Fruit fly (Drosophila melanogaster) whole organism, embryonic: ENCODE data around the gene CG17187.

ENCODE experiments used
- ATbp ChIP-seq: fragments of 200-800 bp; sonication (Bioruptor generic); optimal IDR thresholded peaks from 2 replicates; lab custom pipeline; 2017; ENCODE audit warnings: missing biosample characterization, mild to moderate bottlenecking, missing genetic modification characterization, missing genetic modification reagents
- Bdp1 ChIP-seq: fragments of 200-800 bp; sonication (Bioruptor generic); optimal IDR thresholded peaks from 3 replicates; lab custom pipeline; 2016; ENCODE audit warnings: missing biosample characterization, missing genetic modification characterization
- CG1024 ChIP-seq: fragments of 200-800 bp; sonication (Bioruptor generic); IDR thresholded peaks from 2 replicates; pipeline ENCODE4 v1.3.6; 2022; ENCODE audit warnings: missing biosample characterization, missing genetic modification characterization
- CG10274 ChIP-seq: fragments of 200-800 bp; sonication (Bioruptor generic); optimal IDR thresholded peaks from 3 replicates; lab custom pipeline; 2017; ENCODE audit warnings: missing biosample characterization, mild to moderate bottlenecking, missing genetic modification characterization
- CG10565 ChIP-seq: fragments of 200-800 bp; sonication (Bioruptor generic); optimal IDR thresholded peaks from 3 replicates; lab custom pipeline; 2016; ENCODE audit warnings: missing biosample characterization, mild to moderate bottlenecking, missing genetic modification characterization
- CG11504 ChIP-seq: fragments of 200-800 bp; sonication (Bioruptor generic); optimal IDR thresholded peaks from 3 replicates; lab custom pipeline; 2019; ENCODE audit warnings: missing biosample characterization, mild to moderate bottlenecking, missing genetic modification characterization, moderate library complexity
- CG14441 ChIP-seq: fragments of 200-800 bp; sonication (Bioruptor generic); IDR thresholded peaks from 2 replicates; pipeline ENCODE4 v1.3.6; 2022; ENCODE audit warnings: missing biosample characterization, missing genetic modification characterization
- CG16779 ChIP-seq: fragments of 200-800 bp; sonication (Bioruptor generic); IDR thresholded peaks from 2 replicates; pipeline ENCODE4 v1.3.6; 2022; ENCODE audit warnings: missing biosample characterization, missing genetic modification characterization
- CG16813 ChIP-seq: fragments of 200-800 bp; sonication (Bioruptor generic); IDR thresholded peaks from 3 replicates; pipeline ENCODE4 v1.3.6; 2022; ENCODE audit warnings: missing biosample characterization, missing genetic modification characterization; ENCODE audit not compliant: partially characterized antibody
- CG17328 ChIP-seq: fragments of 200-800 bp; sonication (Bioruptor generic); IDR thresholded peaks from 2 replicates; pipeline ENCODE4 v1.3.6; 2022; ENCODE audit warnings: missing biosample characterization, missing genetic modification characterization
- CG17359 ChIP-seq: fragments of 200-800 bp; sonication (Bioruptor generic); optimal IDR thresholded peaks from 3 replicates; lab custom pipeline; 2018; ENCODE audit warnings: missing biosample characterization, mild to moderate bottlenecking, missing genetic modification characterization, moderate library complexity
- CG18599 ChIP-seq: fragments of 200-800 bp; sonication (Bioruptor generic); optimal IDR thresholded peaks from 3 replicates; lab custom pipeline; 2017; ENCODE audit warnings: missing biosample characterization, missing genetic modification characterization, mild to moderate bottlenecking, moderate library complexity, missing genetic modification reagents
- CG31224 ChIP-seq: fragments of 200-800 bp; sonication (Bioruptor generic); IDR thresholded peaks from 2 replicates; pipeline ENCODE4 v1.3.6; 2022; ENCODE audit warnings: missing biosample characterization, missing genetic modification characterization
- CG3163 ChIP-seq: fragments of 200-800 bp; sonication (Bioruptor generic); optimal IDR thresholded peaks from 3 replicates; lab custom pipeline; 2016; ENCODE audit warnings: missing biosample characterization, missing genetic modification characterization
- CG34376 ChIP-seq: fragments of 200-800 bp; sonication (Bioruptor generic); optimal IDR thresholded peaks from 2 replicates; lab custom pipeline; 2018; ENCODE audit warnings: missing biosample characterization, mild to moderate bottlenecking, missing genetic modification characterization
- CG4707 ChIP-seq: fragments of 200-800 bp; sonication (Bioruptor generic); optimal IDR thresholded peaks from 2 replicates; lab custom pipeline; 2018; ENCODE audit warnings: missing biosample characterization, mild to moderate bottlenecking, missing genetic modification characterization, moderate library complexity
- CG7745 ChIP-seq: fragments of 200-800 bp; sonication (Bioruptor generic); optimal IDR thresholded peaks from 2 replicates; lab custom pipeline; 2018; ENCODE audit warnings: missing biosample characterization, mild to moderate bottlenecking, missing genetic modification characterization, moderate library complexity
- D19B ChIP-seq: fragments of 200-800 bp; sonication (Bioruptor generic); optimal IDR thresholded peaks from 2 replicates; lab custom pipeline; 2017; ENCODE audit warnings: missing biosample characterization, mild to moderate bottlenecking, missing genetic modification characterization
- Dbx ChIP-seq: fragments of 200-800 bp; sonication (Bioruptor generic); IDR thresholded peaks from 3 replicates; pipeline ENCODE4 v1.3.6; 2022; ENCODE audit warnings: missing biosample characterization, missing genetic modification characterization
- Dip2 ChIP-seq: fragments of 200-800 bp; sonication (Bioruptor generic); IDR thresholded peaks from 2 replicates; pipeline ENCODE4 v1.3.6; 2022; ENCODE audit warnings: missing biosample characterization, missing genetic modification characterization
- E2f1 ChIP-seq: fragments of 200-800 bp; sonication (Bioruptor generic); IDR thresholded peaks from 2 replicates; pipeline ENCODE4 v1.3.6; 2022; ENCODE audit warnings: missing biosample characterization, missing genetic modification characterization
- E2f2 ChIP-seq: fragments of 200-800 bp; sonication (Bioruptor generic); IDR thresholded peaks from 2 replicates; pipeline ENCODE4 v1.3.6; 2022; ENCODE audit warnings: missing biosample characterization, missing genetic modification characterization
- H2.0 ChIP-seq: fragments of 200-800 bp; sonication (Bioruptor generic); IDR thresholded peaks from 2 replicates; pipeline ENCODE4 v1.3.6; 2022; ENCODE audit warnings: missing biosample characterization, missing genetic modification characterization
- HHEX ChIP-seq: fragments of 200-800 bp; sonication (Bioruptor generic); optimal IDR thresholded peaks from 3 replicates; lab custom pipeline; 2017; ENCODE audit warnings: missing biosample characterization, mild to moderate bottlenecking, missing genetic modification characterization, missing genetic modification reagents
- HLHmδ ChIP-seq: fragments of 200-800 bp; sonication (Bioruptor generic); optimal IDR thresholded peaks from 2 replicates; lab custom pipeline; 2018; ENCODE audit warnings: missing biosample characterization, mild to moderate bottlenecking, missing genetic modification characterization, moderate library complexity
- Hmx ChIP-seq: fragments of 200-800 bp; sonication (Bioruptor generic); optimal IDR thresholded peaks from 2 replicates; lab custom pipeline; 2016; ENCODE audit warnings: missing biosample characterization, missing genetic modification characterization
- Hr3 ChIP-seq: fragments of 200-800 bp; sonication (Bioruptor generic); optimal IDR thresholded peaks from 3 replicates; lab custom pipeline; 2016; ENCODE audit warnings: missing biosample characterization, missing genetic modification characterization
- Lim3 ChIP-seq: fragments of 200-800 bp; sonication (Bioruptor generic); IDR thresholded peaks from 2 replicates; pipeline ENCODE4 v1.3.6; 2022; ENCODE audit warnings: missing biosample characterization, missing genetic modification characterization
- Max ChIP-seq: fragments of 200-800 bp; sonication (Bioruptor generic); optimal IDR thresholded peaks from 2 replicates; lab custom pipeline; 2016; ENCODE audit warnings: missing biosample characterization, mild to moderate bottlenecking, missing genetic modification characterization
- NC2β ChIP-seq: fragments of 200-800 bp; sonication (Bioruptor generic); optimal IDR thresholded peaks from 2 replicates; lab custom pipeline; 2016; ENCODE audit warnings: missing biosample characterization, missing genetic modification characterization
- Neu2 ChIP-seq: fragments of 200-800 bp; sonication (Bioruptor generic); optimal IDR thresholded peaks from 3 replicates; lab custom pipeline; 2016; ENCODE audit warnings: missing biosample characterization, missing genetic modification characterization, borderline replicate concordance
- Poxn ChIP-seq: fragments of 200-800 bp; sonication (Bioruptor generic); IDR thresholded peaks from 2 replicates; pipeline ENCODE4 v1.3.6; 2022; ENCODE audit warnings: missing biosample characterization, missing genetic modification characterization
- Ravus ChIP-seq: fragments of 200-800 bp; sonication (Bioruptor generic); IDR thresholded peaks from 2 replicates; pipeline ENCODE4 v1.3.6; 2022; ENCODE audit warnings: missing biosample characterization, missing genetic modification characterization
- TFAM ChIP-seq: fragments of 200-800 bp; sonication (Bioruptor generic); optimal IDR thresholded peaks from 2 replicates; lab custom pipeline; 2017; ENCODE audit warnings: missing biosample characterization, missing genetic modification characterization, inconsistent platforms
- Taf1 ChIP-seq: fragments of 200-800 bp; sonication (Bioruptor generic); IDR thresholded peaks from 2 replicates; pipeline ENCODE4 v1.3.6; 2022; ENCODE audit warnings: missing biosample characterization, missing genetic modification characterization
- Trl ChIP-seq, 3 experiments: fragments of >200 bp in 2 of 3; fragments of 200-800 bp in 1 of 3; sonication (Bioruptor generic) in 1 of 3; optimal IDR thresholded peaks; 2 replicates in 1 of 3; 3 replicates in 2 of 3; lab custom pipeline; 2016 to 2017; ENCODE audit warnings: missing biosample characterization in 1 of 3, missing genetic modification characterization in 1 of 3
- caup ChIP-seq: fragments of 200-800 bp; sonication (Bioruptor generic); optimal IDR thresholded peaks from 3 replicates; lab custom pipeline; 2017; ENCODE audit warnings: missing biosample characterization, mild to moderate bottlenecking, missing genetic modification characterization, moderate library complexity; ENCODE audit not compliant: severe bottlenecking
- chn ChIP-seq: fragments of 200-800 bp; sonication (Bioruptor generic); optimal IDR thresholded peaks from 2 replicates; lab custom pipeline; 2016; ENCODE audit warnings: missing biosample characterization, missing genetic modification characterization
- dmrt11E ChIP-seq: fragments of 200-800 bp; sonication (Bioruptor generic); optimal IDR thresholded peaks from 3 replicates; lab custom pipeline; 2018; ENCODE audit warnings: missing biosample characterization, mild to moderate bottlenecking, missing genetic modification characterization, moderate library complexity
- eve ChIP-seq, 2 experiments: fragments of >200 bp; optimal IDR thresholded peaks; 2 replicates each; lab custom pipeline; 2017; ENCODE audit warnings: missing biosample characterization in 2 of 2, missing genetic modification characterization in 2 of 2
- fu2 ChIP-seq: fragments of 200-800 bp; sonication (Bioruptor generic); optimal IDR thresholded peaks from 2 replicates; lab custom pipeline; 2016; ENCODE audit warnings: missing biosample characterization, missing genetic modification characterization
- gem ChIP-seq: fragments of 200-800 bp; sonication (Bioruptor generic); optimal IDR thresholded peaks from 2 replicates; lab custom pipeline; 2019; ENCODE audit warnings: missing biosample characterization, mild to moderate bottlenecking, missing genetic modification characterization, moderate library complexity
- hth ChIP-seq: fragments of >200 bp; optimal IDR thresholded peaks from 2 replicates; lab custom pipeline; 2017; ENCODE audit warnings: inconsistent platforms
- insv ChIP-seq, 2 experiments: fragments of 200-800 bp; sonication (Bioruptor generic); optimal IDR thresholded peaks; 3 replicates each; lab custom pipeline; 2016 to 2018; ENCODE audit warnings: missing biosample characterization in 2 of 2, missing genetic modification characterization in 2 of 2
- jing ChIP-seq: fragments of 200-800 bp; sonication (Bioruptor generic); optimal IDR thresholded peaks from 2 replicates; lab custom pipeline; 2018; ENCODE audit warnings: missing biosample characterization, mild to moderate bottlenecking, missing genetic modification characterization
- otp ChIP-seq: fragments of 200-800 bp; sonication (Bioruptor generic); IDR thresholded peaks from 3 replicates; pipeline ENCODE4, ENCODE4 v1.3.6; 2022; ENCODE audit warnings: missing biosample characterization, missing genetic modification characterization
- salm ChIP-seq: fragments of 200-800 bp; sonication (Bioruptor generic); optimal IDR thresholded peaks from 2 replicates; lab custom pipeline; 2018; ENCODE audit warnings: missing biosample characterization, mild to moderate bottlenecking, missing genetic modification characterization
- scrt ChIP-seq: fragments of 200-800 bp; sonication (Bioruptor generic); optimal IDR thresholded peaks from 2 replicates; lab custom pipeline; 2018; ENCODE audit warnings: missing biosample characterization, mild to moderate bottlenecking, missing genetic modification characterization, moderate library complexity
- sima ChIP-seq: fragments of 200-800 bp; sonication (Bioruptor generic); optimal IDR thresholded peaks from 2 replicates; lab custom pipeline; 2016; ENCODE audit warnings: missing biosample characterization, missing genetic modification characterization
- zen2 ChIP-seq: fragments of 200-800 bp; sonication (Bioruptor generic); IDR thresholded peaks from 3 replicates; pipeline ENCODE4 v1.3.6; 2022; ENCODE audit warnings: missing biosample characterization, missing genetic modification characterization; ENCODE audit not compliant: partially characterized antibody

The CG17187 gene

dm6 chr3R:11200885-11201421 lies 30.7 kb downstream of the CG17187 start:
- TF ChIP-seq scrt (peak; percentile 63), dmrt11E (tag; lab: Kevin White, UChicago) (no peak), CG11504 (peak; percentile 76), CG16813 (no peak), eve (GFP tag; optimal IDR thresholded peaks at IDR 0.05; lab: Kevin White, UChicago) (no peak), hth (no peak), D19B (GFP tag; lab: Kevin White, UChicago) (peak; percentile 100), chn (no peak), CG10274 (GFP tag; lab: Kevin White, UChicago) (peak; percentile 13), HHEX (GFP tag; lab: Kevin White, UChicago) (peak; percentile 62), CG4707 (GFP tag; lab: Kevin White, UChicago) (no peak), Hmx (GFP tag; lab: Kevin White, UChicago) (no peak), E2f2 (peak; percentile 19; the same call in 1 of the 2 replicates), caup (GFP tag; lab: Kevin White, UChicago) (peak; percentile 43), gem (tag; lab: Kevin White, UChicago) (peak; percentile 82), zen2 (GFP tag; lab: Robert Waterston, UW) (no peak), Poxn (no peak), otp (GFP tag; lab: Robert Waterston, UW) (no peak), HLHmδ (GFP tag; lab: Kevin White, UChicago) (no peak), ATbp (no peak), CG16779 (GFP tag; lab: Robert Waterston, UW) (no peak), CG14441 (GFP tag; lab: Robert Waterston, UW) (peak; percentile 75), Ravus (GFP tag; lab: Robert Waterston, UW) (no peak), CG18599 (peak; percentile 82), Max (GFP tag; lab: Kevin White, UChicago) (peak; percentile 56), Dbx (peak; percentile 35; the same call in 1 of the 3 replicates), fu2 (GFP tag; lab: Kevin White, UChicago) (no peak), insv (GFP tag; optimal IDR thresholded peaks at IDR 0.05; lab: Kevin White, UChicago) (no peak), Neu2 (no peak), TFAM (GFP tag; lab: Kevin White, UChicago) (no peak), CG7745 (tag; lab: Kevin White, UChicago) (no peak), Taf1 (no peak), CG17328 (GFP tag; lab: Robert Waterston, UW) (peak; percentile 39; the same call in 1 of the 2 replicates), CG31224 (GFP tag; lab: Robert Waterston, UW) (peak; percentile 54), CG34376 (GFP tag; lab: Kevin White, UChicago) (peak; percentile 49), Trl (optimal IDR thresholded peaks at IDR 0.05; lab: Kevin White, UChicago) (no peak), Trl (GFP tag; optimal IDR thresholded peaks at IDR 0.05; lab: Kevin White, UChicago) (no peak), Hr3 (GFP tag; lab: Kevin White, UChicago) (peak; percentile 41), sima (GFP tag; lab: Kevin White, UChicago) (no peak), Dip2 (GFP tag; lab: Robert Waterston, UW) (no peak), CG10565 (no peak), CG1024 (GFP tag; lab: Robert Waterston, UW) (no peak), jing (GFP tag; lab: Kevin White, UChicago) (no peak), H2.0 (peak; percentile 47), CG3163 (no peak), NC2β (GFP tag; lab: Kevin White, UChicago) (no peak), Bdp1 (GFP tag; lab: Kevin White, UChicago) (no peak), Lim3 (GFP tag; lab: Robert Waterston, UW) (no peak), salm (peak; percentile 20), E2f1 (peak; percentile 56), CG17359 (tag; lab: Kevin White, UChicago) (peak; percentile 55)
